Worm (Caenorhabditis elegans): ENCODE measurements around the gene clec-61.

- TF ChIP-seq him-1 (tag; optimal IDR thresholded peaks at IDR 0.05) (no peak), egl-44 (GFP tag; IDR thresholded peaks at IDR 0.05) (no peak), unc-62 (GFP tag; optimal IDR thresholded peaks at IDR 0.05) (no peak), lir-1 (GFP tag; conservative IDR thresholded peaks at IDR 0.05) (no peak), ama-1 (optimal IDR thresholded peaks at IDR 0.05) (no peak), ama-1 (GFP tag; optimal IDR thresholded peaks at IDR 0.05) (no peak), C06A6.2 (GFP tag; conservative IDR thresholded peaks at IDR 0.05) (no peak), nhr-27 (tag; optimal IDR thresholded peaks at IDR 0.05) (no peak), ccch-3 (GFP tag; optimal IDR thresholded peaks at IDR 0.05) (no peak), snpc-1.1 (tag; optimal IDR thresholded peaks at IDR 0.05; ENCODE audit: insufficient read depth) (no peak), F57C9.4 (tag; optimal IDR thresholded peaks at IDR 0.05) (no peak), hmg-20 (GFP tag; IDR thresholded peaks at IDR 0.05) (no peak), sptf-2 (GFP tag; optimal IDR thresholded peaks at IDR 0.05) (no peak), dpff-1 (tag; optimal IDR thresholded peaks at IDR 0.05) (no peak)
These were observed 6.5 kb downstream of the clec-61 start for ce11 chrII:10483860-10484259.

Measured in whole organism, young adult.